Worm (Caenorhabditis elegans) whole organism, L3 larva: Measurements from ENCODE around the gene tmbi-4.

Source experiments
- ZK546.5 ChIP-seq: sonication (generic microtip); optimal IDR thresholded peaks from 2 replicates; lab custom pipeline; 2017; ENCODE audit warnings: missing biosample characterization, missing genetic modification characterization
- ama-1 ChIP-seq: fragments of 150-350 bp; optimal IDR thresholded peaks from 2 replicates; lab custom pipeline; 2018
- ceh-82 ChIP-seq: fragments of 150-350 bp; optimal IDR thresholded peaks from 2 replicates; lab custom pipeline; 2014; ENCODE audit warnings: missing biosample characterization, missing genetic modification characterization
- ceh-9 ChIP-seq: sonication (generic microtip); optimal IDR thresholded peaks from 2 replicates; lab custom pipeline; 2018; ENCODE audit warnings: missing biosample characterization, missing genetic modification characterization
- egl-27 ChIP-seq: sonication (generic microtip); optimal IDR thresholded peaks from 4 replicates; lab custom pipeline; 2017; ENCODE audit warnings: missing biosample characterization, missing genetic modification reagents, missing genetic modification characterization
- fos-1 ChIP-seq: fragments of 150-350 bp; optimal IDR thresholded peaks from 2 replicates; lab custom pipeline; 2014; ENCODE audit warnings: missing biosample characterization, missing genetic modification characterization
- lsy-12 ChIP-seq: sonication (generic microtip); optimal IDR thresholded peaks from 2 replicates; lab custom pipeline; 2016; ENCODE audit warnings: mild to moderate bottlenecking, missing genetic modification characterization, missing compliant biosample characterization
- nhr-25 ChIP-seq: sonication (generic microtip); optimal IDR thresholded peaks from 2 replicates; lab custom pipeline; 2017; ENCODE audit warnings: missing biosample characterization, missing genetic modification characterization
- skn-1 ChIP-seq: fragments of 150-350 bp; optimal IDR thresholded peaks from 2 replicates; lab custom pipeline; 2014; ENCODE audit warnings: missing biosample characterization, missing genetic modification characterization
- snpc-4 ChIP-seq: fragments of 150-350 bp; optimal IDR thresholded peaks from 2 replicates; lab custom pipeline; 2014; ENCODE audit warnings: missing biosample characterization, missing genetic modification characterization
- zag-1 ChIP-seq: fragments of 150-350 bp; optimal IDR thresholded peaks from 2 replicates; lab custom pipeline; 2014; ENCODE audit warnings: missing biosample characterization, missing genetic modification characterization
- ztf-4 ChIP-seq: fragments of 150-350 bp; optimal IDR thresholded peaks from 2 replicates; lab custom pipeline; 2014; ENCODE audit warnings: missing biosample characterization, missing genetic modification characterization

DNA sequence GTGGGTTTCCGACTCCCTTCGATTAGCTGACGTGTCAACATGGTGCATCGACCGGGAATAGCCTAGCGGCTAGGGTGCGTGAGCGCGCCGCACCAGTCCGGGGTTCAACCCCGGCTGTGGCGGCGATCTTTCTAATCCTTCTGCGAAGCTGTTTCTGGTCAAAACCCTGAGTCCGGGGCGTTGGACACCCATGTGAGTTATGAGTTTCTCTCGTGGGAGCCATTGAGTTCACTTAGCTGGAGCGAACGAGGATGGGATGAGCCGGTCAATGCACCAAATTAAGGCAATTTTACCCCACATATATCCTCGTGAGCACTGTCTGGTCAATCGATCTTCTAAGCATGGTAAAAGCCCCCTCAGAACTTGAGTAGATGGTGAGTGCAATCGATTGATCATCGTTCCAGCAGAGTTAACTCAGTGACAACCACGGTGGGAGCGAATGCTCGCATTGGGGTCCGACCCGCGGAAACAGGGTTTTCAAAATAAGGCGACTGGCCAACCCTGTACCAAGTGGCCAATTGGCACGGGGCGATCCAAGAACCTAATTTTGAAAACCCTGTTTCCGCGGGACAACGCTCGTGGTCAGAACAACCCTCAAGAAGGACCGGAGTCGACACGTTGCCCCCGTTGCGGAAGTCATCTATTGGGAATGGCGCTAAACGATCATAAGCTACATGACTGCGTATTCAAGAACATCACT, 41.5 kb downstream of the tmbi-4 start, which contains the start of gene Y81B9A.1:
- no peak for TF ChIP-seq ztf-4 (tag; lab: Kevin White, UChicago)
- TF ChIP-seq ama-1 (lab: Kevin White, UChicago): no peak
- no peak for TF ChIP-seq skn-1 (tag; lab: Kevin White, UChicago)
- no peak for TF ChIP-seq zag-1 (tag; lab: Kevin White, UChicago)
- no peak for TF ChIP-seq nhr-25 (tag; lab: Kevin White, UChicago)
- no peak for TF ChIP-seq snpc-4
- no peak for TF ChIP-seq lsy-12 (tag; lab: Kevin White, UChicago)
- no peak for TF ChIP-seq egl-27 (tag; lab: Kevin White, UChicago)
- no peak for TF ChIP-seq ceh-9 (tag; lab: Kevin White, UChicago)
- no peak for TF ChIP-seq ceh-82 (tag; lab: Kevin White, UChicago)
- TF ChIP-seq ZK546.5: no peak
- no peak for TF ChIP-seq fos-1 (tag; lab: Kevin White, UChicago)
